Fruit fly (Drosophila melanogaster): Measurements from ENCODE around the gene CG45060.

The CG45060 gene

dm6 chrX:9911751-9912150 lies 43.4 kb upstream of the CG45060 start (continued):
- no peak for TF ChIP-seq CG1792 (GFP tag; optimal IDR thresholded peaks at IDR 0.05)
- no peak for TF ChIP-seq insv (GFP tag; optimal IDR thresholded peaks at IDR 0.05)
- no peak for TF ChIP-seq tup (GFP tag; optimal IDR thresholded peaks at IDR 0.05)
- no peak for TF ChIP-seq CG8765 (GFP tag; IDR thresholded peaks at IDR 0.05)

dm6 chrX:9911026-9911425 lies 42.7 kb upstream of the CG45060 start, which contains the start of gene CG1986:
Gene CG1986, minus strand, starts transcription at chrX:9911126.
- peak; percentile 13 for TF ChIP-seq CG11504 (tag; optimal IDR thresholded peaks at IDR 0.05)
- TF ChIP-seq zfh1 (GFP tag; IDR thresholded peaks at IDR 0.05), result 0 out of 3 replicates have a peak, but pooled peaks have one; percentile 14
- peak; percentile 49 for TF ChIP-seq CG2712 (tag; optimal IDR thresholded peaks at IDR 0.05)
- TF ChIP-seq CG6683 (GFP tag; optimal IDR thresholded peaks at IDR 0.05), result no peak
- no peak for TF ChIP-seq CG10959 (GFP tag; IDR thresholded peaks at IDR 0.05)
- no peak for TF ChIP-seq Lim3 (GFP tag; IDR thresholded peaks at IDR 0.05)
- TF ChIP-seq sima (GFP tag; optimal IDR thresholded peaks at IDR 0.05), result no peak
- TF ChIP-seq dysf (GFP tag; IDR thresholded peaks at IDR 0.05), result 0 out of 3 replicates have a peak, but pooled peaks have one; percentile 11
- peak; percentile 34 for TF ChIP-seq Ets65A (GFP tag)
- peak; percentile 7 for TF ChIP-seq CG2678 (tag; optimal IDR thresholded peaks at IDR 0.05)
- no peak for TF ChIP-seq CG8924 (tag; optimal IDR thresholded peaks at IDR 0.05)
- TF ChIP-seq Ptx1 (GFP tag; IDR thresholded peaks at IDR 0.05), result 0 out of 2 replicates have a peak, but pooled peaks have one; percentile 13
- TF ChIP-seq nmo (GFP tag; optimal IDR thresholded peaks at IDR 0.05), result peak; percentile 17
- no peak for TF ChIP-seq prd (optimal IDR thresholded peaks at IDR 0.05)
- TF ChIP-seq prd (GFP tag; IDR thresholded peaks at IDR 0.05), result peak; percentile 7; the same call in 1 of the 3 replicates
- no peak for TF ChIP-seq Deaf1 (tag; optimal IDR thresholded peaks at IDR 0.05)
- TF ChIP-seq ac (GFP tag; optimal IDR thresholded peaks at IDR 0.05), result no peak
- no peak for TF ChIP-seq pan (optimal IDR thresholded peaks at IDR 0.05)
- TF ChIP-seq pan (GFP tag; optimal IDR thresholded peaks at IDR 0.05 in 1 of 2, IDR thresholded peaks at IDR 0.05 in 1 of 2), result no peak
- peak; percentile 22; the same call in 2 of the 3 replicates for TF ChIP-seq row (GFP tag; IDR thresholded peaks at IDR 0.05)
- peak; percentile 17 for TF ChIP-seq CG7839 (tag; optimal IDR thresholded peaks at IDR 0.05)

DNA sequence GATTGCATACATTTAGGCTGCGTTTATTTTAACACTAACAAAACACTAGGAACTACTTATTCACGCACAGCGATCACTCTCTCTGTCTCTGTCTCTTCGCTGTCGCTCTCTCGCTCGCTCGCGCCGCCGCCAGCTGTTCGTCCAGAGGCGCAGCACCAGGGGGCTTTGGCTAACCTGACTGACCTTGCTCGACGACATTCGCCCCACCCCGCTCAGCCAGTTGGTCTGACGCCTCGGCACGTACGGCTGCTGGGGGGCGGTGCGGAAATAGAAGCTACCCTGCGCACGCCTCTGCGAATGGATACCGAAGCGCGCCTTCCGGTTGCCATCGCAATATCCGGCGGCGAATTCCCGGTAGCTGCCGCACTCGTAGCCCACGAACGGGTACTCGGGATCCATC lies 41.0 kb upstream of the CG45060 start:
- TF ChIP-seq HmgD (GFP tag; optimal IDR thresholded peaks at IDR 0.05), result no peak
- TF ChIP-seq CG8765 (GFP tag; IDR thresholded peaks at IDR 0.05), result no peak
- peak; percentile 48; the same call in 1 of the 3 replicates for TF ChIP-seq ken (GFP tag; IDR thresholded peaks at IDR 0.05)
- TF ChIP-seq gfzf (GFP tag; optimal IDR thresholded peaks at IDR 0.05), result no peak
- no peak for TF ChIP-seq CG13296 (GFP tag; optimal IDR thresholded peaks at IDR 0.05)
- no peak for TF ChIP-seq fu2 (GFP tag; optimal IDR thresholded peaks at IDR 0.05)
- TF ChIP-seq CG9727 (GFP tag; optimal IDR thresholded peaks at IDR 0.05), result no peak
- TF ChIP-seq CG14441 (GFP tag; IDR thresholded peaks at IDR 0.05), result peak; percentile 39; the same call in 1 of the 2 replicates
- no peak for TF ChIP-seq CG10654 (GFP tag; optimal IDR thresholded peaks at IDR 0.05)
- no peak for TF ChIP-seq Dfd (GFP tag; optimal IDR thresholded peaks at IDR 0.05)
- TF ChIP-seq Abd-B (GFP tag; optimal IDR thresholded peaks at IDR 0.05), result no peak
- TF ChIP-seq dan (GFP tag; IDR thresholded peaks at IDR 0.05), result no peak
- no peak for TF ChIP-seq hb (GFP tag; IDR thresholded peaks at IDR 0.05; ENCODE audit: partially characterized antibody)
- TF ChIP-seq pan (optimal IDR thresholded peaks at IDR 0.05), result no peak
- TF ChIP-seq pan (GFP tag; optimal IDR thresholded peaks at IDR 0.05 in 1 of 2, IDR thresholded peaks at IDR 0.05 in 1 of 2), result peak in 1 of 2 experiments; percentile 45
- TF ChIP-seq lilli (GFP tag; optimal IDR thresholded peaks at IDR 0.05), result no peak
- 0 out of 2 replicates have a peak, but pooled peaks have one; percentile 18 for TF ChIP-seq seq (GFP tag; IDR thresholded peaks at IDR 0.05)
- no peak for TF ChIP-seq grau (tag; optimal IDR thresholded peaks at IDR 0.05)
- TF ChIP-seq trem (tag; optimal IDR thresholded peaks at IDR 0.05), result no peak
- no peak for TF ChIP-seq Scr (GFP tag; IDR thresholded peaks at IDR 0.05; ENCODE audit: partially characterized antibody)
- TF ChIP-seq CG7928 (GFP tag; optimal IDR thresholded peaks at IDR 0.05), result no peak
- TF ChIP-seq Dad (GFP tag; optimal IDR thresholded peaks at IDR 0.05), result no peak
- no peak for TF ChIP-seq CG8359 (GFP tag; optimal IDR thresholded peaks at IDR 0.05; ENCODE audit: borderline replicate concordance)
- TF ChIP-seq Gug (GFP tag; IDR thresholded peaks at IDR 0.05), result peak; percentile 50; the same call in 2 of the 4 replicates
- TF ChIP-seq gsb (GFP tag; IDR thresholded peaks at IDR 0.05), result no peak
- TF ChIP-seq ci (GFP tag; IDR thresholded peaks at IDR 0.05), result peak; percentile 43; the same call in 1 of the 3 replicates
- no peak for TF ChIP-seq CG8281 (tag; optimal IDR thresholded peaks at IDR 0.05)

Data from whole organism, embryonic.